Worm (Caenorhabditis elegans): Measurements from ENCODE around the gene srx-6.

ce11 chrV:7343522-7343921, 30.4 kb upstream of the srx-6 start, which contains the start of gene srh-244:
- no peak for TF ChIP-seq Y56A3A.18 (GFP tag; IDR thresholded peaks at IDR 0.05)
- no peak for TF ChIP-seq ama-1 (optimal IDR thresholded peaks at IDR 0.05)
- TF ChIP-seq ama-1 (GFP tag; optimal IDR thresholded peaks at IDR 0.05) = no peak
- no peak for TF ChIP-seq nfya-1 (tag; optimal IDR thresholded peaks at IDR 0.05; ENCODE audit: borderline replicate concordance, insufficient read depth)
- no peak for TF ChIP-seq zfh-2 (GFP tag; conservative IDR thresholded peaks at IDR 0.05)
- TF ChIP-seq aptf-3 (GFP tag; IDR thresholded peaks at IDR 0.05) = no peak
- no peak for TF ChIP-seq ZK185.1 (tag; optimal IDR thresholded peaks at IDR 0.05; ENCODE audit: poor library complexity, severe bottlenecking)
- TF ChIP-seq nfya-2 (GFP tag; IDR thresholded peaks at IDR 0.05) = no peak
- no peak for TF ChIP-seq snpc-3.4 (tag; optimal IDR thresholded peaks at IDR 0.05)
- no peak for TF ChIP-seq atf-7 (tag; optimal IDR thresholded peaks at IDR 0.05)
- TF ChIP-seq rec-8 (tag; optimal IDR thresholded peaks at IDR 0.05) = no peak

Data from whole organism, young adult.